Worm (Caenorhabditis elegans): ENCODE data around the gene pals-16.
"Not testable (repeated sequence)": the region's sequence is repeated elsewhere in the genome, so short reads cannot be mapped to it uniquely, and the experiment has no call there.

DNA sequence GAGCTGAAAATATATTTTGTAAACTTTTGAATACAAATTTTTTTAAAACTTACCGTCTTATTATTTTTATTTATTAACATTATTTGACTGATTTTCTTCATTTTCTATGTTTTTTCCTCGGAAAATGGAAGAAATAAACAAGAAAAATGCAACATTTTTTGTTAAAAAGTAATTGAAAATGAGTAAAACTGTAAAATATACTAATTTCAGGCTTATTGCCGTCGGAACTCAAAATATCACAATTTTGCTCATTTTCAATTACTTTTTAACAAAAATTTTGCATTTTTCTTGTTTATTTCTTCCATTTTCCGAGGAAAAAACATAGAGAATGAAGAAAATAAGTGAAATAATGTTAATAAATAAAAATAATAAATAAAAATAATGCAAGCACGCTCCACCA lies 24.3 kb upstream of the pals-16 start, which contains the start of gene Y82E9BR.10:
- TF ChIP-seq T22C8.4, flt-1 (GFP tag; IDR thresholded peaks at IDR 0.05): not testable (repeated sequence)

Data from whole organism, midembryonic.